Worm (Caenorhabditis elegans): ENCODE data around the gene K03D3.5.

Gene K03D3.5

ce11 chrIV:16277902-16278301, 42.4 kb downstream of the K03D3.5 start, which contains the start of gene ccch-2:
Gene ccch-2 (plus strand): TSS chrIV:16278202.
- TF ChIP-seq unc-62 (GFP tag; optimal IDR thresholded peaks at IDR 0.05 in 1 of 2) (no peak), unc-62 (tag; optimal IDR thresholded peaks at IDR 0.05) (no peak), duxl-1 (tag; optimal IDR thresholded peaks at IDR 0.05; ENCODE audit: poor library complexity) (no peak), aha-1 (tag) (no peak), nhr-76 (tag; optimal IDR thresholded peaks at IDR 0.05) (no peak), dpl-1 (GFP tag; optimal IDR thresholded peaks at IDR 0.05) (no peak), lin-13 (GFP tag; optimal IDR thresholded peaks at IDR 0.05) (no peak), nhr-237 (tag; optimal IDR thresholded peaks at IDR 0.05) (no peak), ceh-28 (tag; optimal IDR thresholded peaks at IDR 0.05) (no peak), Y75B8A.6 (GFP tag; IDR thresholded peaks at IDR 0.05) (no peak), nhr-6 (tag; optimal IDR thresholded peaks at IDR 0.05) (no peak), daf-8 (GFP tag; IDR thresholded peaks at IDR 0.05) (no peak), ztf-7 (tag; optimal IDR thresholded peaks at IDR 0.05) (no peak)

ce11 chrIV:16277291-16277690, 43.0 kb downstream of the K03D3.5 start, which contains the start of gene F38C2.7:
Gene F38C2.7 (minus strand): TSS chrIV:16277391.
- no peak for TF ChIP-seq daf-16 (GFP tag; optimal IDR thresholded peaks at IDR 0.05)
- TF ChIP-seq daf-16 (tag; optimal IDR thresholded peaks at IDR 0.05) = no peak
- TF ChIP-seq ZK546.5 (tag; optimal IDR thresholded peaks at IDR 0.05) = no peak

ce11 chrIV:16270955-16271354, 49.4 kb downstream of the K03D3.5 start, which contains the start of gene F38C2.4:
Gene F38C2.4 (plus strand): TSS chrIV:16271255.
- TF ChIP-seq nhr-77 (tag; optimal IDR thresholded peaks at IDR 0.05) (no peak), zip-2 (tag; optimal IDR thresholded peaks at IDR 0.05) (no peak), ceh-62 (tag; optimal IDR thresholded peaks at IDR 0.05) (no peak), T20F7.1 (GFP tag; optimal IDR thresholded peaks at IDR 0.05) (no peak)
